Fruit fly (Drosophila melanogaster) whole organism, embryonic: Measurements from ENCODE around the gene slp1.

Experiments
- Atf-2 ChIP-seq: fragments of 200-800 bp; sonication (Bioruptor generic); optimal IDR thresholded peaks from 2 replicates; lab custom pipeline; 2016; ENCODE audit warnings: missing biosample characterization, missing genetic modification characterization
- Atf3 ChIP-seq: fragments of 200-800 bp; sonication (Bioruptor generic); optimal IDR thresholded peaks from 3 replicates; lab custom pipeline; 2016; ENCODE audit warnings: missing biosample characterization, missing genetic modification characterization
- B-H2 ChIP-seq: fragments of 200-800 bp; sonication (Bioruptor generic); optimal IDR thresholded peaks from 2 replicates; lab custom pipeline; 2018; ENCODE audit warnings: missing biosample characterization, mild to moderate bottlenecking, missing genetic modification characterization
- BtbVII ChIP-seq: fragments of 200-800 bp; sonication (Bioruptor generic); optimal IDR thresholded peaks from 3 replicates; lab custom pipeline; 2017; ENCODE audit warnings: missing biosample characterization, mild to moderate bottlenecking, missing genetic modification characterization
- CG10147 ChIP-seq: fragments of 200-800 bp; sonication (Bioruptor generic); optimal IDR thresholded peaks from 2 replicates; lab custom pipeline; 2019; ENCODE audit warnings: missing biosample characterization, mild to moderate bottlenecking, missing genetic modification characterization, moderate library complexity
- CG10274 ChIP-seq: fragments of 200-800 bp; sonication (Bioruptor generic); optimal IDR thresholded peaks from 3 replicates; lab custom pipeline; 2017; ENCODE audit warnings: missing biosample characterization, mild to moderate bottlenecking, missing genetic modification characterization
- CG12744 ChIP-seq: fragments of 200-800 bp; sonication (Bioruptor generic); optimal IDR thresholded peaks from 2 replicates; lab custom pipeline; 2016; ENCODE audit warnings: missing biosample characterization, missing genetic modification characterization
- CG13424 ChIP-seq: fragments of 200-800 bp; sonication (Bioruptor generic); optimal IDR thresholded peaks from 2 replicates; lab custom pipeline; 2019; ENCODE audit warnings: missing biosample characterization, mild to moderate bottlenecking, missing genetic modification characterization, moderate library complexity
- CG14441 ChIP-seq: fragments of 200-800 bp; sonication (Bioruptor generic); IDR thresholded peaks from 2 replicates; pipeline ENCODE4 v1.3.6; 2022; ENCODE audit warnings: missing biosample characterization, missing genetic modification characterization
- CG14667 ChIP-seq: fragments of 200-800 bp; sonication (Bioruptor generic); IDR thresholded peaks from 2 replicates; pipeline ENCODE4 v1.3.6; 2022; ENCODE audit warnings: missing biosample characterization, missing genetic modification characterization
- CG15011 ChIP-seq: fragments of 200-800 bp; sonication (Bioruptor generic); optimal IDR thresholded peaks from 3 replicates; lab custom pipeline; 2018; ENCODE audit warnings: missing biosample characterization, mild to moderate bottlenecking, missing genetic modification characterization
- CG1529 ChIP-seq: fragments of 200-800 bp; sonication (Bioruptor generic); optimal IDR thresholded peaks from 3 replicates; lab custom pipeline; 2018; ENCODE audit warnings: missing biosample characterization, missing genetic modification characterization
- CG15696 ChIP-seq: fragments of 200-800 bp; sonication (Bioruptor generic); optimal IDR thresholded peaks from 2 replicates; lab custom pipeline; 2019; ENCODE audit warnings: missing biosample characterization, mild to moderate bottlenecking, missing genetic modification characterization, moderate library complexity
- CG17359 ChIP-seq: fragments of 200-800 bp; sonication (Bioruptor generic); optimal IDR thresholded peaks from 3 replicates; lab custom pipeline; 2018; ENCODE audit warnings: missing biosample characterization, mild to moderate bottlenecking, missing genetic modification characterization, moderate library complexity
- CG2678 ChIP-seq: fragments of 200-800 bp; sonication (Bioruptor generic); optimal IDR thresholded peaks from 3 replicates; lab custom pipeline; 2019; ENCODE audit warnings: missing biosample characterization, mild to moderate bottlenecking, missing genetic modification characterization, moderate library complexity
- CG2712 ChIP-seq: fragments of 200-800 bp; optimal IDR thresholded peaks from 3 replicates; lab custom pipeline; 2019; ENCODE audit warnings: missing biosample characterization, mild to moderate bottlenecking, missing genetic modification characterization, moderate library complexity
- CG32532 ChIP-seq: fragments of 200-800 bp; sonication (Bioruptor generic); IDR thresholded peaks from 2 replicates; pipeline ENCODE4 v1.3.6; 2022; ENCODE audit warnings: missing biosample characterization, missing genetic modification characterization
- CG33213 ChIP-seq: fragments of 200-800 bp; sonication (Bioruptor generic); optimal IDR thresholded peaks from 3 replicates; lab custom pipeline; 2016; ENCODE audit warnings: missing biosample characterization, missing genetic modification characterization
- CG4360 ChIP-seq: fragments of 200-800 bp; sonication (Bioruptor generic); IDR thresholded peaks from 2 replicates; pipeline ENCODE4 v1.3.6; 2022; ENCODE audit warnings: missing biosample characterization, missing genetic modification characterization
- CG4820 ChIP-seq: fragments of 200-800 bp; sonication (Bioruptor generic); optimal IDR thresholded peaks from 3 replicates; lab custom pipeline; 2016; ENCODE audit warnings: missing biosample characterization, missing genetic modification characterization
- CG6689 ChIP-seq: fragments of 200-800 bp; sonication (Bioruptor generic); IDR thresholded peaks from 2 replicates; pipeline ENCODE4 v1.3.6; 2022; ENCODE audit warnings: missing biosample characterization, missing genetic modification characterization
- CTCF ChIP-seq: fragments of 200-800 bp; sonication (Bioruptor generic); optimal IDR thresholded peaks from 2 replicates; lab custom pipeline; 2017; ENCODE audit warnings: missing biosample characterization, mild to moderate bottlenecking, missing genetic modification characterization, moderate library complexity
- CoRest ChIP-seq: fragments of 200-800 bp; sonication (Bioruptor generic); optimal IDR thresholded peaks from 3 replicates; lab custom pipeline; 2018; ENCODE audit warnings: missing biosample characterization, mild to moderate bottlenecking, missing genetic modification characterization, moderate library complexity
- Elba2 ChIP-seq: fragments of 200-800 bp; sonication (Bioruptor generic); optimal IDR thresholded peaks from 3 replicates; lab custom pipeline; 2016; ENCODE audit warnings: missing biosample characterization, missing genetic modification characterization
- Fer3 ChIP-seq: fragments of 200-800 bp; sonication (Bioruptor generic); optimal IDR thresholded peaks from 2 replicates; lab custom pipeline; 2018; ENCODE audit warnings: missing biosample characterization, mild to moderate bottlenecking, missing genetic modification characterization, moderate library complexity
- Kr ChIP-seq: fragments of 200-800 bp; sonication (Bioruptor generic); optimal IDR thresholded peaks from 2 replicates; lab custom pipeline; 2017; ENCODE audit warnings: missing biosample characterization, mild to moderate bottlenecking, missing genetic modification characterization
- NFAT ChIP-seq: fragments of 200-800 bp; sonication (Bioruptor generic); IDR thresholded peaks from 2 replicates; pipeline ENCODE4 v1.3.6; 2022; ENCODE audit warnings: missing biosample characterization, missing genetic modification characterization
- Oaz ChIP-seq: fragments of 200-800 bp; sonication (Bioruptor generic); IDR thresholded peaks from 2 replicates; pipeline ENCODE4 v1.3.6; 2022; ENCODE audit warnings: missing biosample characterization, missing genetic modification characterization
- dm ChIP-seq: fragments of 200-800 bp; sonication (Bioruptor generic); optimal IDR thresholded peaks from 3 replicates; lab custom pipeline; 2016; ENCODE audit warnings: missing biosample characterization, missing genetic modification characterization
- eyg ChIP-seq: fragments of 200-800 bp; sonication (Bioruptor generic); optimal IDR thresholded peaks from 3 replicates; lab custom pipeline; 2016; ENCODE audit warnings: missing biosample characterization, missing genetic modification characterization
- fd96Cb ChIP-seq: fragments of 200-800 bp; sonication (Bioruptor generic); optimal IDR thresholded peaks from 2 replicates; lab custom pipeline; 2018; ENCODE audit warnings: missing biosample characterization, mild to moderate bottlenecking, missing genetic modification characterization, moderate library complexity
- gcm ChIP-seq: fragments of 200-800 bp; sonication (Bioruptor generic); optimal IDR thresholded peaks from 2 replicates; lab custom pipeline; 2019; ENCODE audit warnings: missing biosample characterization, mild to moderate bottlenecking, missing genetic modification characterization, moderate library complexity
- gem ChIP-seq: fragments of 200-800 bp; sonication (Bioruptor generic); optimal IDR thresholded peaks from 2 replicates; lab custom pipeline; 2019; ENCODE audit warnings: missing biosample characterization, mild to moderate bottlenecking, missing genetic modification characterization, moderate library complexity
- grau ChIP-seq: fragments of 200-800 bp; optimal IDR thresholded peaks from 3 replicates; lab custom pipeline; 2019; ENCODE audit warnings: missing biosample characterization, mild to moderate bottlenecking, missing genetic modification characterization, moderate library complexity
- gt ChIP-seq: fragments of 200-800 bp; sonication (Bioruptor generic); IDR thresholded peaks from 2 replicates; pipeline ENCODE4 v1.3.6; 2022; ENCODE audit warnings: missing biosample characterization, missing genetic modification characterization
- hkb ChIP-seq, 2 experiments: fragments of 200-800 bp in 1 of 2; fragments of >200 bp in 1 of 2; sonication (Bioruptor generic) in 1 of 2; IDR thresholded peaks in 1 of 2; optimal IDR thresholded peaks in 1 of 2; 2 replicates each; pipeline versions ENCODE4 v1.3.6 to Lab custom; 2017 to 2022; ENCODE audit warnings: missing biosample characterization in 1 of 2, missing genetic modification characterization in 1 of 2
- hth ChIP-seq: fragments of >200 bp; optimal IDR thresholded peaks from 2 replicates; lab custom pipeline; 2017; ENCODE audit warnings: inconsistent platforms
- insv ChIP-seq, 2 experiments: fragments of 200-800 bp; sonication (Bioruptor generic); optimal IDR thresholded peaks; 3 replicates each; lab custom pipeline; 2016 to 2018; ENCODE audit warnings: missing biosample characterization in 2 of 2, missing genetic modification characterization in 2 of 2
- kah ChIP-seq: fragments of 200-800 bp; sonication (Bioruptor generic); optimal IDR thresholded peaks from 2 replicates; lab custom pipeline; 2018; ENCODE audit warnings: missing biosample characterization, mild to moderate bottlenecking, missing genetic modification characterization
- lbe ChIP-seq: fragments of 200-800 bp; sonication (Bioruptor generic); optimal IDR thresholded peaks from 2 replicates; lab custom pipeline; 2016; ENCODE audit warnings: missing biosample characterization, mild to moderate bottlenecking, missing genetic modification characterization
- mam ChIP-seq: fragments of 200-800 bp; sonication (Bioruptor generic); optimal IDR thresholded peaks from 3 replicates; lab custom pipeline; 2016; ENCODE audit warnings: missing biosample characterization, missing genetic modification characterization
- pan ChIP-seq, 4 experiments: fragments of >200 bp in 3 of 4; fragments of 200-800 bp in 1 of 4; sonication (Bioruptor generic) in 1 of 4; optimal IDR thresholded peaks in 3 of 4; IDR thresholded peaks in 1 of 4; 2 replicates each; pipeline versions ENCODE4 v1.3.6 to Lab custom; 2017 to 2022; ENCODE audit warnings: missing biosample characterization in 2 of 4, missing genetic modification characterization in 2 of 4, mixed read lengths in 1 of 4
- peb ChIP-seq: fragments of 200-800 bp; sonication (Bioruptor generic); IDR thresholded peaks from 2 replicates; pipeline ENCODE4 v1.3.6; 2022; ENCODE audit warnings: missing biosample characterization, missing genetic modification characterization
- phol ChIP-seq: fragments of 200-800 bp; sonication (Bioruptor generic); optimal IDR thresholded peaks from 3 replicates; lab custom pipeline; 2018; ENCODE audit warnings: missing biosample characterization, mild to moderate bottlenecking, missing genetic modification characterization, moderate library complexity
- salm ChIP-seq: fragments of 200-800 bp; sonication (Bioruptor generic); optimal IDR thresholded peaks from 2 replicates; lab custom pipeline; 2018; ENCODE audit warnings: missing biosample characterization, mild to moderate bottlenecking, missing genetic modification characterization
- sd ChIP-seq: fragments of 200-800 bp; sonication (Bioruptor generic); optimal IDR thresholded peaks from 3 replicates; lab custom pipeline; 2018; ENCODE audit warnings: missing biosample characterization, mild to moderate bottlenecking, missing genetic modification characterization, moderate library complexity
- slbo ChIP-seq: fragments of 200-800 bp; sonication (Bioruptor generic); IDR thresholded peaks from 2 replicates; pipeline ENCODE4 v1.3.6; 2022; ENCODE audit warnings: missing biosample characterization, missing genetic modification characterization
- slp2 ChIP-seq: fragments of 200-800 bp; sonication (Bioruptor generic); optimal IDR thresholded peaks from 2 replicates; lab custom pipeline; 2016; ENCODE audit warnings: missing biosample characterization, missing genetic modification characterization
- sna ChIP-seq: fragments of 200-800 bp; sonication (Bioruptor generic); IDR thresholded peaks from 2 replicates; pipeline ENCODE4 v1.3.6; 2022; ENCODE audit warnings: missing biosample characterization, missing genetic modification characterization; ENCODE audit not compliant: partially characterized antibody
- tin ChIP-seq: fragments of 200-800 bp; sonication (Bioruptor generic); optimal IDR thresholded peaks from 3 replicates; lab custom pipeline; 2016; ENCODE audit warnings: missing biosample characterization, missing genetic modification characterization
- trh ChIP-seq: fragments of 200-800 bp; sonication (Bioruptor generic); optimal IDR thresholded peaks from 2 replicates; lab custom pipeline; 2016; ENCODE audit warnings: missing biosample characterization, missing genetic modification characterization
- vnd ChIP-seq: fragments of 200-800 bp; sonication (Bioruptor generic); IDR thresholded peaks from 3 replicates; pipeline ENCODE4 v1.3.6; 2022; ENCODE audit warnings: missing biosample characterization, missing genetic modification characterization; ENCODE audit not compliant: partially characterized antibody
- wor ChIP-seq: fragments of 200-800 bp; sonication (Bioruptor generic); IDR thresholded peaks from 2 replicates; pipeline ENCODE4 v1.3.6; 2022; ENCODE audit warnings: missing biosample characterization, missing genetic modification characterization

Gene slp1

DNA sequence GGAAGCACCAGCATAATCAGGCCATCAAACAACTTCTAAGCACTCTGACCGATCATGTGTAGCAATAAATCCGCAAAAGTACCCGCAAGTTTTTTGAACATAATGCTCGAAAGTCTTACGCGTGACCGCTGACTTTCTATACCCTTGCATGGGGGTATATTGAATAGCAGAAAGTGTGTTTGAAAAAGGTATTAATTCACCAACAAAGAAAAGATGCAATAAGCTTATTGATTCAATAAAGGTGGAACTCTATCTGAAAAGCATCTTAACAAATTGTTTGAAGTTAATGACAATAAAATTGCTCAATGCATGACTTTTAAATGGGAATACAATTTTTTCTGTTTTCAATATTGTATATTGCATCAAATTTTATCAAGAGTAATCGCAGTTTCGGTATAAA is 6.2 kb downstream of the slp1 start (continued):
- TF ChIP-seq CG2712 (tag; lab: Kevin White, UChicago) (peak; percentile 26), gcm (peak; percentile 79), wor (peak; percentile 17; the same call in 1 of the 2 replicates), eyg (GFP tag; lab: Kevin White, UChicago) (no peak), trh (GFP tag; lab: Kevin White, UChicago) (no peak), hkb (optimal IDR thresholded peaks at IDR 0.05; lab: Kevin White, UChicago) (no peak), hkb (GFP tag; IDR thresholded peaks at IDR 0.05; lab: Robert Waterston, UW) (no peak), Atf3 (no peak), salm (tag; lab: Kevin White, UChicago) (no peak), NFAT (no peak), CG13424 (peak; percentile 33), CG10147 (GFP tag; lab: Kevin White, UChicago) (no peak), CG4360 (GFP tag; lab: Robert Waterston, UW) (no peak), Atf-2 (GFP tag; lab: Kevin White, UChicago) (no peak), vnd (GFP tag; lab: Robert Waterston, UW) (no peak), Elba2 (no peak), CG6689 (GFP tag; lab: Robert Waterston, UW) (0 out of 2 replicates have a peak, but pooled peaks have one; percentile 14), sd (tag; lab: Kevin White, UChicago) (no peak), slp2 (GFP tag; lab: Kevin White, UChicago) (peak; percentile 26), kah (GFP tag; lab: Kevin White, UChicago) (no peak), dm (GFP tag; lab: Kevin White, UChicago) (no peak), B-H2 (GFP tag; lab: Kevin White, UChicago) (no peak), slbo (GFP tag; lab: Robert Waterston, UW) (0 out of 2 replicates have a peak, but pooled peaks have one; percentile 6), CTCF (GFP tag; lab: Kevin White, UChicago) (no peak), phol (tag; lab: Kevin White, UChicago) (peak; percentile 17), CG4820 (GFP tag; lab: Kevin White, UChicago) (no peak), gem (tag; lab: Kevin White, UChicago) (peak; percentile 54), BtbVII (GFP tag; lab: Kevin White, UChicago) (no peak), mam (GFP tag; lab: Kevin White, UChicago) (no peak), CG15011 (no peak), CG17359 (tag; lab: Kevin White, UChicago) (peak; percentile 5), CG14441 (GFP tag; lab: Robert Waterston, UW) (no peak), CG15696 (no peak), pan (optimal IDR thresholded peaks at IDR 0.05; lab: Kevin White, UChicago) (no peak), pan (GFP tag; optimal IDR thresholded peaks at IDR 0.05 in 1 of 2, IDR thresholded peaks at IDR 0.05 in 1 of 2) (no peak), Fer3 (tag; lab: Kevin White, UChicago) (no peak), CoRest (tag; lab: Kevin White, UChicago) (no peak), peb (GFP tag; lab: Robert Waterston, UW) (no peak), CG2678 (peak; percentile 35), hth (lab: Kevin White, UChicago) (no peak)

DNA sequence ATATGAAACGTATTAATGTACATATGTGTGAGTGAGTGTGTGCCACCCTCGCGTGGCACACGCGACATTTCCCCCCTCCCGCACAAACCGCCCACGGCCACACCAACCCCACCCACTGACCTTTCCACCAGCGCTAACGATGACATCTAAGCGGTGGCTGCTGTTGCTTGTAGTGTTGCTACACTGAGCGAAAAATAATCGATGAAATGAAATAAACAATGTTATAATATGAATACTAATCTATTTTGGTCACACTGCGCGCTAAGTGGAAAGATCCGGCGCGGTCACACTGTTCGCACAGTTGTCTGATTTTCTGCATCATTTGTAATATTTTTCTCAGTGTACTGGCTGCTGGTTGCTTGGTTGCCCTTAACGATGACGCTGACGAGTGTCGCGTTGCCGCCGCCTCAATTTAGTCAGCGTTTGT is 6.8 kb downstream of the slp1 start:
- TF ChIP-seq Kr (GFP tag; lab: Kevin White, UChicago) (peak; percentile 96), gt (GFP tag; lab: Robert Waterston, UW) (peak; percentile 93), CG14667 (peak; percentile 91), CG32532 (GFP tag; lab: Robert Waterston, UW) (peak; percentile 90), CG1529 (GFP tag; lab: Kevin White, UChicago) (peak; percentile 97), CG10274 (GFP tag; lab: Kevin White, UChicago) (peak; percentile 83), sna (GFP tag; lab: Robert Waterston, UW) (no peak), lbe (GFP tag; lab: Kevin White, UChicago) (no peak), CG12744 (peak; percentile 91), insv (GFP tag; optimal IDR thresholded peaks at IDR 0.05; lab: Kevin White, UChicago) (peak; percentile 18 to 50), grau (tag; lab: Kevin White, UChicago) (peak; percentile 93), fd96Cb (peak; percentile 98), CG15011 (peak; percentile 87), CG33213 (peak; percentile 96), Oaz (GFP tag; lab: Robert Waterston, UW) (peak; percentile 87), tin (GFP tag; lab: Kevin White, UChicago) (peak; percentile 99)
